Worm (Caenorhabditis elegans) whole organism, L4 larva: ENCODE measurements around the gene npr-2.
"Not testable (repeated sequence)": the region's sequence is repeated elsewhere in the genome, so short reads cannot be mapped to it uniquely, and the experiment has no call there.

Experiments used
- F44E2.7 ChIP-seq: fragments of 200-800 bp; sonication (Bioruptor generic); IDR thresholded peaks from 2 replicates; pipeline ENCODE4 v2.1.2; 2022; ENCODE audit warnings: missing genetic modification characterization, missing compliant biosample characterization
- aly-2 ChIP-seq: sonication (generic microtip); optimal IDR thresholded peaks from 2 replicates; lab custom pipeline; 2018; ENCODE audit warnings: missing biosample characterization, missing genetic modification characterization
- attf-4 ChIP-seq: sonication (generic microtip); optimal IDR thresholded peaks from 3 replicates; lab custom pipeline; 2017; ENCODE audit warnings: missing biosample characterization, missing genetic modification characterization
- ceh-20 ChIP-seq: fragments of 200-800 bp; sonication (Bioruptor generic); IDR thresholded peaks from 2 replicates; pipeline ENCODE4 v1.3.6; 2022; ENCODE audit warnings: missing genetic modification reagents, missing genetic modification characterization, missing compliant biosample characterization
- ceh-28 ChIP-seq: fragments of 150-350 bp; optimal IDR thresholded peaks from 2 replicates; lab custom pipeline; 2014; ENCODE audit warnings: missing biosample characterization, missing genetic modification reagents, missing genetic modification characterization
- ceh-44 ChIP-seq: fragments of 200-800 bp; sonication (Bioruptor generic); IDR thresholded peaks from 2 replicates; pipeline ENCODE4 v1.3.6; 2022; ENCODE audit warnings: missing genetic modification reagents, missing genetic modification characterization, missing compliant biosample characterization
- cey-2 ChIP-seq: sonication (generic microtip); optimal IDR thresholded peaks from 3 replicates; lab custom pipeline; 2017; ENCODE audit warnings: missing genetic modification characterization, mild to moderate bottlenecking, missing compliant biosample characterization, antibody characterized with exemption, borderline replicate concordance; ENCODE audit not compliant: insufficient read depth
- daf-16 ChIP-seq, 3 experiments: sonication (generic microtip); optimal IDR thresholded peaks; 2 replicates each; lab custom pipeline; 2016 to 2017; ENCODE audit warnings: missing genetic modification characterization in 3 of 3, missing genetic modification reagents in 3 of 3, mild to moderate bottlenecking in 2 of 3, missing compliant biosample characterization in 2 of 3, missing biosample characterization in 1 of 3, moderate library complexity in 1 of 3
- daf-8 ChIP-seq: fragments of 200-800 bp; sonication (Bioruptor generic); IDR thresholded peaks from 2 replicates; pipeline ENCODE4 v1.3.6; 2022; ENCODE audit warnings: missing genetic modification characterization, missing compliant biosample characterization
- dmd-6 ChIP-seq: fragments of 200-800 bp; sonication (Bioruptor generic); IDR thresholded peaks from 2 replicates; pipeline ENCODE4 v1.3.6; 2022; ENCODE audit warnings: missing genetic modification reagents, missing genetic modification characterization, missing compliant biosample characterization
- dpl-1 ChIP-seq: fragments of 150-350 bp; optimal IDR thresholded peaks from 2 replicates; lab custom pipeline; 2014; ENCODE audit warnings: missing biosample characterization, missing genetic modification reagents, missing genetic modification characterization
- duxl-1 ChIP-seq: sonication (generic microtip); optimal IDR thresholded peaks from 2 replicates; lab custom pipeline; 2016; ENCODE audit warnings: mild to moderate bottlenecking, missing genetic modification characterization, moderate library complexity, missing compliant biosample characterization; ENCODE audit not compliant: poor library complexity
- dve-1 ChIP-seq: sonication (generic microtip); optimal IDR thresholded peaks from 2 replicates; lab custom pipeline; 2017; ENCODE audit warnings: antibody characterized with exemption, mild to moderate bottlenecking, missing genetic modification characterization, missing compliant biosample characterization; ENCODE audit not compliant: insufficient read depth
- egl-43 ChIP-seq: fragments of 200-800 bp; sonication (Bioruptor generic); IDR thresholded peaks from 2 replicates; pipeline ENCODE4 v1.3.6; 2022; ENCODE audit warnings: missing genetic modification reagents, missing genetic modification characterization, missing compliant biosample characterization
- fkh-10 ChIP-seq: fragments of 150-350 bp; optimal IDR thresholded peaks from 2 replicates; lab custom pipeline; 2014; ENCODE audit warnings: missing biosample characterization, missing genetic modification reagents, missing genetic modification characterization
- hif-1 ChIP-seq, 2 experiments: sonication (generic microtip); optimal IDR thresholded peaks; 2 replicates each; lab custom pipeline; 2016 to 2017; ENCODE audit warnings: missing compliant biosample characterization in 2 of 2, missing genetic modification characterization in 2 of 2, missing genetic modification reagents in 2 of 2, missing genotype in 2 of 2, mild to moderate bottlenecking in 1 of 2
- hlh-30 ChIP-seq: sonication (generic microtip); optimal IDR thresholded peaks from 2 replicates; lab custom pipeline; 2017; ENCODE audit warnings: antibody characterized with exemption, mild to moderate bottlenecking, missing genetic modification characterization, missing compliant biosample characterization; ENCODE audit not compliant: insufficient read depth
- lim-7 ChIP-seq: fragments of 200-800 bp; sonication (Bioruptor generic); IDR thresholded peaks from 2 replicates; pipeline ENCODE4 v1.3.6; 2022; ENCODE audit warnings: missing genetic modification characterization, missing compliant biosample characterization
- lin-1 ChIP-seq: fragments of 200-800 bp; sonication (Bioruptor generic); IDR thresholded peaks from 2 replicates; pipeline ENCODE4 v1.3.6; 2022; ENCODE audit warnings: missing genetic modification reagents, missing genetic modification characterization, missing compliant biosample characterization
- lir-3 ChIP-seq: sonication (generic microtip); optimal IDR thresholded peaks from 2 replicates; lab custom pipeline; 2016; ENCODE audit warnings: mild to moderate bottlenecking, missing genetic modification characterization, missing compliant biosample characterization
- lsy-2 ChIP-seq, 2 experiments: fragments of 150-350 bp in 1 of 2; sonication (generic microtip) in 1 of 2; optimal IDR thresholded peaks; 2 replicates each; lab custom pipeline; 2014 to 2017; ENCODE audit warnings: missing biosample characterization in 2 of 2, missing genetic modification characterization in 2 of 2
- mdl-1 ChIP-seq, 2 experiments: fragments of 150-350 bp in 1 of 2; sonication (generic microtip) in 1 of 2; optimal IDR thresholded peaks; 2 replicates each; lab custom pipeline; 2014 to 2017; ENCODE audit warnings: missing biosample characterization in 2 of 2, missing genetic modification characterization in 2 of 2
- mep-1 ChIP-seq: fragments of 150-350 bp; sonication (generic microtip); optimal IDR thresholded peaks from 3 replicates; lab custom pipeline; 2014; ENCODE audit warnings: missing biosample characterization, missing genetic modification characterization
- mxl-3 ChIP-seq: fragments of 200-800 bp; sonication (Bioruptor generic); optimal IDR thresholded peaks from 2 replicates; lab custom pipeline; 2018; ENCODE audit warnings: mild to moderate bottlenecking, missing genetic modification characterization, missing compliant biosample characterization
- nhr-28 ChIP-seq: fragments of 150-350 bp; optimal IDR thresholded peaks from 2 replicates; lab custom pipeline; 2014; ENCODE audit warnings: missing biosample characterization, missing genetic modification characterization
- nhr-48 ChIP-seq: sonication (generic microtip); optimal IDR thresholded peaks from 2 replicates; lab custom pipeline; 2016; ENCODE audit warnings: mild to moderate bottlenecking, missing genetic modification characterization, missing compliant biosample characterization
- nhr-76 ChIP-seq: fragments of 150-350 bp; optimal IDR thresholded peaks from 2 replicates; lab custom pipeline; 2014; ENCODE audit warnings: missing biosample characterization, missing genetic modification characterization
- nhr-77 ChIP-seq: fragments of 150-350 bp; optimal IDR thresholded peaks from 2 replicates; lab custom pipeline; 2014; ENCODE audit warnings: missing biosample characterization, missing genetic modification characterization
- pqm-1 ChIP-seq: sonication (generic microtip); optimal IDR thresholded peaks from 2 replicates; lab custom pipeline; 2017; ENCODE audit warnings: missing biosample characterization, missing genetic modification characterization
- saeg-2 ChIP-seq: fragments of 200-800 bp; sonication (Bioruptor generic); IDR thresholded peaks from 2 replicates; pipeline ENCODE4 v1.3.6; 2022; ENCODE audit warnings: missing genetic modification reagents, missing genetic modification characterization, missing compliant biosample characterization
- sdz-12 ChIP-seq: fragments of 200-800 bp; sonication (Bioruptor generic); optimal IDR thresholded peaks from 2 replicates; lab custom pipeline; 2018; ENCODE audit warnings: mild to moderate bottlenecking, missing genetic modification characterization, missing compliant biosample characterization
- set-16 ChIP-seq: fragments of 200-800 bp; sonication (Bioruptor generic); IDR thresholded peaks from 2 replicates; pipeline ENCODE4 v1.3.6; 2022; ENCODE audit warnings: missing genetic modification reagents, missing genetic modification characterization, missing compliant biosample characterization
- skn-1 ChIP-seq: fragments of 150-350 bp; optimal IDR thresholded peaks from 2 replicates; lab custom pipeline; 2014; ENCODE audit warnings: missing biosample characterization, missing genetic modification characterization
- snpc-1.2 ChIP-seq: fragments of 200-800 bp; sonication (Bioruptor generic); IDR thresholded peaks from 2 replicates; pipeline ENCODE4 v1.3.6; 2022; ENCODE audit warnings: missing genetic modification reagents, missing genetic modification characterization, missing compliant biosample characterization
- spr-3 ChIP-seq: fragments of 200-800 bp; sonication (Bioruptor generic); optimal IDR thresholded peaks from 2 replicates; lab custom pipeline; 2018; ENCODE audit warnings: mild to moderate bottlenecking, missing genetic modification characterization, missing compliant biosample characterization
- unc-130 ChIP-seq: sonication (generic microtip); optimal IDR thresholded peaks from 2 replicates; lab custom pipeline; 2016; ENCODE audit warnings: missing genetic modification reagents, missing genetic modification characterization, missing compliant biosample characterization
- unc-62 ChIP-seq, 3 experiments: fragments of 150-350 bp in 1 of 3; sonication (generic microtip); optimal IDR thresholded peaks in 2 of 3; peaks in 1 of 3; 1 replicate in 1 of 3; 2 replicates in 2 of 3; lab custom pipeline; 2014 to 2017; ENCODE audit warnings: missing biosample characterization in 3 of 3, missing genetic modification characterization in 3 of 3, missing genetic modification reagents in 3 of 3, missing genotype in 1 of 3
- zfp-2 ChIP-seq: sonication (generic microtip); optimal IDR thresholded peaks from 2 replicates; lab custom pipeline; 2016; ENCODE audit warnings: mild to moderate bottlenecking, missing genetic modification characterization, missing compliant biosample characterization
- ztf-7 ChIP-seq: fragments of 150-350 bp; optimal IDR thresholded peaks from 2 replicates; lab custom pipeline; 2014; ENCODE audit warnings: missing biosample characterization, missing genetic modification characterization

The npr-2 gene

ce11 chrIV:9601595-9601994 lies 21.7 kb upstream of the npr-2 start, which contains the start of gene aat-1:
aat-1 (minus strand) TSS chrIV:9601695.
- TF ChIP-seq set-16 (GFP tag; lab: Robert Waterston, UW) (no peak), hlh-30 (no peak), daf-8 (GFP tag; lab: Robert Waterston, UW) (no peak), saeg-2 (GFP tag; lab: Robert Waterston, UW) (no peak), unc-130 (GFP tag; lab: Kevin White, UChicago) (no peak), lir-3 (tag; lab: Kevin White, UChicago) (no peak), attf-4 (tag; lab: Kevin White, UChicago) (no peak), lsy-2 (tag; optimal IDR thresholded peaks at IDR 0.05; lab: Kevin White, UChicago) (no peak), F44E2.7 (GFP tag; lab: Robert Waterston, UW) (no peak), sdz-12 (GFP tag; lab: Kevin White, UChicago) (no peak), aly-2 (tag; lab: Kevin White, UChicago) (no peak), ztf-7 (tag; lab: Kevin White, UChicago) (no peak), mep-1 (tag; lab: Kevin White, UChicago) (no peak), cey-2 (tag; lab: Kevin White, UChicago) (no peak)
- TF ChIP-seq, all 104 proteins: peak for 0

- TF ChIP-seq unc-62 (GFP tag; optimal IDR thresholded peaks at IDR 0.05 in 1 of 2; lab: Kevin White, UChicago), result peak in 1 of 2 experiments; percentile 4
- not testable (repeated sequence) for TF ChIP-seq unc-62 (tag; optimal IDR thresholded peaks at IDR 0.05; lab: Kevin White, UChicago)
Measured at ce11 chrIV:9595779-9596406, 16.0 kb upstream of the npr-2 start, which contains the start of the genes F27C8.3 and F27C8.2. F27C8.3 (minus strand) TSS chrIV:9595879. F27C8.2 (plus strand) TSS chrIV:9596356.

- 0 out of 2 replicates have a peak, but pooled peaks have one; percentile 20 for TF ChIP-seq lin-1 (GFP tag; lab: Robert Waterston, UW)
- no peak for TF ChIP-seq snpc-1.2
- TF ChIP-seq hif-1 (tag; optimal IDR thresholded peaks at IDR 0.05; lab: Kevin White, UChicago), result no peak
- TF ChIP-seq mdl-1 (tag; optimal IDR thresholded peaks at IDR 0.05; lab: Kevin White, UChicago), result peak in 1 of 2 experiments; percentile 50
- TF ChIP-seq spr-3 (GFP tag; lab: Kevin White, UChicago), result no peak
- no peak for TF ChIP-seq skn-1 (tag; lab: Kevin White, UChicago)
- no peak for TF ChIP-seq zfp-2 (tag; lab: Kevin White, UChicago)
- no peak for TF ChIP-seq dve-1 (tag; lab: Kevin White, UChicago)
- TF ChIP-seq dmd-6, result peak; percentile 90
- TF ChIP-seq nhr-77, result peak; percentile 63
- peak; percentile 79 for TF ChIP-seq mxl-3 (GFP tag; lab: Kevin White, UChicago)
- TF ChIP-seq ceh-44 (GFP tag; lab: Robert Waterston, UW), result no peak
- no peak for TF ChIP-seq ceh-28
- no peak for TF ChIP-seq daf-16 (GFP tag; optimal IDR thresholded peaks at IDR 0.05; lab: Kevin White, UChicago)
- TF ChIP-seq daf-16 (tag; optimal IDR thresholded peaks at IDR 0.05; lab: Kevin White, UChicago), result peak; percentile 62
- peak; percentile 91 for TF ChIP-seq pqm-1 (tag; lab: Kevin White, UChicago)
- TF ChIP-seq nhr-28 (tag; lab: Kevin White, UChicago), result peak; percentile 80
Measured at ce11 chrIV:9593456-9593855, 13.5 kb upstream of the npr-2 start, which contains the start of gene spp-18. spp-18 (plus strand) TSS chrIV:9593712.

ce11 chrIV:9592413-9592812 lies 12.5 kb upstream of the npr-2 start, which contains the start of gene pei-1:
pei-1 (minus strand) TSS chrIV:9592513.
- TF ChIP-seq aly-2 (tag; lab: Kevin White, UChicago), result no peak
- TF ChIP-seq nhr-28 (tag; lab: Kevin White, UChicago), result no peak
- no peak for TF ChIP-seq fkh-10 (GFP tag; lab: Kevin White, UChicago)
- no peak for TF ChIP-seq lim-7
- no peak for TF ChIP-seq ceh-28
- TF ChIP-seq egl-43 (GFP tag; lab: Robert Waterston, UW), result no peak
- no peak for TF ChIP-seq duxl-1 (tag; lab: Kevin White, UChicago)
- no peak for TF ChIP-seq nhr-48 (tag; lab: Kevin White, UChicago)
- TF ChIP-seq F44E2.7 (GFP tag; lab: Robert Waterston, UW), result no peak
- no peak for TF ChIP-seq ceh-20 (GFP tag; lab: Robert Waterston, UW)
- no peak for TF ChIP-seq unc-130 (GFP tag; lab: Kevin White, UChicago)
- no peak for TF ChIP-seq zfp-2 (tag; lab: Kevin White, UChicago)
- no peak for TF ChIP-seq nhr-76 (tag; lab: Kevin White, UChicago)
- no peak for TF ChIP-seq spr-3 (GFP tag; lab: Kevin White, UChicago)
- no peak for TF ChIP-seq dpl-1 (GFP tag; lab: Kevin White, UChicago)
- no peak for TF ChIP-seq saeg-2 (GFP tag; lab: Robert Waterston, UW)
- TF ChIP-seq hif-1 (tag; optimal IDR thresholded peaks at IDR 0.05; lab: Kevin White, UChicago), result no peak
- TF ChIP-seq, all 104 proteins: peak for 0
